Worm (Caenorhabditis elegans) whole organism, L4 larva: ENCODE measurements around the gene coa-1.

ENCODE experiments used
- F37D6.2 ChIP-seq: sonication (generic microtip); optimal IDR thresholded peaks from 2 replicates; lab custom pipeline; 2016; ENCODE audit warnings: mild to moderate bottlenecking, missing genetic modification characterization, missing compliant biosample characterization
- F44E2.7 ChIP-seq: fragments of 200-800 bp; sonication (Bioruptor generic); IDR thresholded peaks from 2 replicates; pipeline ENCODE4 v2.1.2; 2022; ENCODE audit warnings: missing genetic modification characterization, missing compliant biosample characterization
- Y105C5A.15 ChIP-seq: fragments of 200-800 bp; sonication (Bioruptor generic); IDR thresholded peaks from 2 replicates; pipeline ENCODE4 v1.3.6; 2022; ENCODE audit warnings: missing genetic modification characterization, missing compliant biosample characterization
- Y75B8A.6 ChIP-seq: fragments of 200-800 bp; sonication (Bioruptor generic); IDR thresholded peaks from 2 replicates; pipeline ENCODE4 v1.3.6; 2022; ENCODE audit warnings: missing genetic modification reagents, missing genetic modification characterization, missing compliant biosample characterization
- ZK337.2 ChIP-seq: fragments of 200-800 bp; sonication (Bioruptor generic); IDR thresholded peaks from 2 replicates; pipeline ENCODE4 v1.3.6; 2022; ENCODE audit warnings: missing genetic modification reagents, missing genetic modification characterization, missing compliant biosample characterization
- ZK546.5 ChIP-seq, 2 experiments: sonication (generic microtip); optimal IDR thresholded peaks; 2 replicates each; lab custom pipeline; 2017; ENCODE audit warnings: missing biosample characterization in 2 of 2, missing genetic modification characterization in 2 of 2
- aha-1 ChIP-seq: fragments of 150-350 bp; peaks from one replicate; lab custom pipeline; 2014; ENCODE audit warnings: missing biosample characterization, missing genetic modification characterization
- ama-1 ChIP-seq: fragments of 150-350 bp; optimal IDR thresholded peaks from 2 replicates; lab custom pipeline; 2014; ENCODE audit warnings: inconsistent platforms, mixed read lengths
- attf-4 ChIP-seq: sonication (generic microtip); optimal IDR thresholded peaks from 3 replicates; lab custom pipeline; 2017; ENCODE audit warnings: missing biosample characterization, missing genetic modification characterization
- ceh-28 ChIP-seq: fragments of 150-350 bp; optimal IDR thresholded peaks from 2 replicates; lab custom pipeline; 2014; ENCODE audit warnings: missing biosample characterization, missing genetic modification reagents, missing genetic modification characterization
- ceh-32 ChIP-seq: sonication (generic microtip); optimal IDR thresholded peaks from 2 replicates; lab custom pipeline; 2016; ENCODE audit warnings: mild to moderate bottlenecking, missing genetic modification characterization, missing compliant biosample characterization; ENCODE audit not compliant: poor library complexity
- ctbp-1 ChIP-seq: fragments of 200-800 bp; sonication (Bioruptor generic); IDR thresholded peaks from 2 replicates; pipeline ENCODE4 v1.3.6; 2022; ENCODE audit warnings: missing genetic modification reagents, missing genetic modification characterization, missing compliant biosample characterization
- dmd-6 ChIP-seq: fragments of 200-800 bp; sonication (Bioruptor generic); IDR thresholded peaks from 2 replicates; pipeline ENCODE4 v1.3.6; 2022; ENCODE audit warnings: missing genetic modification reagents, missing genetic modification characterization, missing compliant biosample characterization
- dmd-9 ChIP-seq: fragments of 200-800 bp; sonication (Bioruptor generic); IDR thresholded peaks from 2 replicates; pipeline ENCODE4 v1.3.6; 2022; ENCODE audit warnings: missing genetic modification reagents, missing genetic modification characterization, missing compliant biosample characterization
- duxl-1 ChIP-seq: sonication (generic microtip); optimal IDR thresholded peaks from 2 replicates; lab custom pipeline; 2016; ENCODE audit warnings: mild to moderate bottlenecking, missing genetic modification characterization, moderate library complexity, missing compliant biosample characterization; ENCODE audit not compliant: poor library complexity
- dve-1 ChIP-seq: sonication (generic microtip); optimal IDR thresholded peaks from 2 replicates; lab custom pipeline; 2017; ENCODE audit warnings: antibody characterized with exemption, mild to moderate bottlenecking, missing genetic modification characterization, missing compliant biosample characterization; ENCODE audit not compliant: insufficient read depth
- egl-43 ChIP-seq: fragments of 200-800 bp; sonication (Bioruptor generic); IDR thresholded peaks from 2 replicates; pipeline ENCODE4 v1.3.6; 2022; ENCODE audit warnings: missing genetic modification reagents, missing genetic modification characterization, missing compliant biosample characterization
- hlh-11 ChIP-seq: fragments of 200-800 bp; sonication (Bioruptor generic); optimal IDR thresholded peaks from 2 replicates; lab custom pipeline; 2018; ENCODE audit warnings: mild to moderate bottlenecking, missing genetic modification characterization, missing compliant biosample characterization
- hlh-30 ChIP-seq: sonication (generic microtip); optimal IDR thresholded peaks from 2 replicates; lab custom pipeline; 2017; ENCODE audit warnings: antibody characterized with exemption, mild to moderate bottlenecking, missing genetic modification characterization, missing compliant biosample characterization; ENCODE audit not compliant: insufficient read depth
- lin-29 ChIP-seq: fragments of 200-800 bp; sonication (Bioruptor generic); IDR thresholded peaks from 2 replicates; pipeline ENCODE4 v1.3.6; 2022; ENCODE audit warnings: missing genetic modification reagents, missing genetic modification characterization, missing compliant biosample characterization
- lin-38 ChIP-seq: fragments of 200-800 bp; sonication (Bioruptor generic); IDR thresholded peaks from 2 replicates; pipeline ENCODE4 v1.3.6; 2022; ENCODE audit warnings: missing genetic modification reagents, missing genetic modification characterization, missing compliant biosample characterization
- mdl-1 ChIP-seq, 2 experiments: fragments of 150-350 bp in 1 of 2; sonication (generic microtip) in 1 of 2; optimal IDR thresholded peaks; 2 replicates each; lab custom pipeline; 2014 to 2017; ENCODE audit warnings: missing biosample characterization in 2 of 2, missing genetic modification characterization in 2 of 2
- nhr-10 ChIP-seq: fragments of 150-350 bp; optimal IDR thresholded peaks from 2 replicates; lab custom pipeline; 2014; ENCODE audit warnings: missing biosample characterization, missing genetic modification characterization
- nhr-11 ChIP-seq: fragments of 150-350 bp; optimal IDR thresholded peaks from 2 replicates; lab custom pipeline; 2014; ENCODE audit warnings: missing biosample characterization, missing genetic modification characterization
- nhr-48 ChIP-seq: sonication (generic microtip); optimal IDR thresholded peaks from 2 replicates; lab custom pipeline; 2016; ENCODE audit warnings: mild to moderate bottlenecking, missing genetic modification characterization, missing compliant biosample characterization
- nhr-6 ChIP-seq: fragments of 150-350 bp; optimal IDR thresholded peaks from 2 replicates; lab custom pipeline; 2014; ENCODE audit warnings: missing biosample characterization, missing genetic modification characterization
- nhr-77 ChIP-seq: fragments of 150-350 bp; optimal IDR thresholded peaks from 2 replicates; lab custom pipeline; 2014; ENCODE audit warnings: missing biosample characterization, missing genetic modification characterization
- rbr-2 ChIP-seq: sonication (generic microtip); optimal IDR thresholded peaks from 2 replicates; lab custom pipeline; 2016; ENCODE audit warnings: missing genotype, missing genetic modification characterization, missing compliant biosample characterization
- sdz-12 ChIP-seq: fragments of 200-800 bp; sonication (Bioruptor generic); optimal IDR thresholded peaks from 2 replicates; lab custom pipeline; 2018; ENCODE audit warnings: mild to moderate bottlenecking, missing genetic modification characterization, missing compliant biosample characterization
- tra-1 ChIP-seq: fragments of 200-800 bp; sonication (Bioruptor generic); IDR thresholded peaks from 2 replicates; pipeline ENCODE4 v1.3.6; 2022; ENCODE audit warnings: missing genetic modification reagents, missing genetic modification characterization, missing compliant biosample characterization
- unc-39 ChIP-seq: sonication (generic microtip); optimal IDR thresholded peaks from 2 replicates; lab custom pipeline; 2017; ENCODE audit warnings: missing biosample characterization, missing genetic modification characterization
- unc-62 ChIP-seq, 3 experiments: fragments of 150-350 bp in 1 of 3; sonication (generic microtip); optimal IDR thresholded peaks in 2 of 3; peaks in 1 of 3; 1 replicate in 1 of 3; 2 replicates in 2 of 3; lab custom pipeline; 2014 to 2017; ENCODE audit warnings: missing biosample characterization in 3 of 3, missing genetic modification characterization in 3 of 3, missing genetic modification reagents in 3 of 3, missing genotype in 1 of 3
- vab-7 ChIP-seq: fragments of 200-800 bp; sonication (Bioruptor generic); IDR thresholded peaks from 2 replicates; pipeline ENCODE4 v1.3.6; 2022; ENCODE audit warnings: missing genetic modification reagents, missing genetic modification characterization, missing compliant biosample characterization
- zip-11 ChIP-seq: fragments of 200-800 bp; sonication (Bioruptor generic); IDR thresholded peaks from 2 replicates; pipeline ENCODE4 v1.3.6; 2022; ENCODE audit warnings: missing genetic modification characterization, missing compliant biosample characterization

coa-1 gene

DNA sequence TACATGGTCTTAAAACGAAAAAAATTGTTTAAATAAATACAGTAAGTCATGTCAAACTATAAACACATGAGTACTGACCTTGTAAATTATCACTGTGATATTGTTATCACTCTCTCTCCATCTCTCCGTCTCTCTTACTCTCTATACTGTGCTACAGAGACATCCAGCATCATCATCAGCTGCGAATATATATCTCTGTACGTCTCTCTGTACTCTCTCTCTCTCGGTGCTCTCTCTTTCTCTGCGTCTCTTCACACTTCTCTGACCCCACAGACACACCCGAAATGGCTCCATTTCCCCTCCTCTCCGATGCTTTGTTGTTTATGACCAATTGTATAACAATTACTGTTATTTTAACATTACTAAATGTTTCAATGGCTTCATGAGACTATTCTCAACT lies 5.5 kb downstream of the coa-1 start (continued):
- TF ChIP-seq mdl-1 (tag; optimal IDR thresholded peaks at IDR 0.05; lab: Kevin White, UChicago) (peak in 1 of 2 experiments; percentile 50), rbr-2 (peak; percentile 11), unc-62 (GFP tag; optimal IDR thresholded peaks at IDR 0.05 in 1 of 2; lab: Kevin White, UChicago) (peak in 1 of 2 experiments; percentile 60), unc-62 (tag; optimal IDR thresholded peaks at IDR 0.05; lab: Kevin White, UChicago) (no peak), dve-1 (tag; lab: Kevin White, UChicago) (peak; percentile 91), dmd-6 (GFP tag; lab: Robert Waterston, UW) (peak; percentile 84), hlh-30 (peak; percentile 62), nhr-48 (peak; percentile 70)

DNA sequence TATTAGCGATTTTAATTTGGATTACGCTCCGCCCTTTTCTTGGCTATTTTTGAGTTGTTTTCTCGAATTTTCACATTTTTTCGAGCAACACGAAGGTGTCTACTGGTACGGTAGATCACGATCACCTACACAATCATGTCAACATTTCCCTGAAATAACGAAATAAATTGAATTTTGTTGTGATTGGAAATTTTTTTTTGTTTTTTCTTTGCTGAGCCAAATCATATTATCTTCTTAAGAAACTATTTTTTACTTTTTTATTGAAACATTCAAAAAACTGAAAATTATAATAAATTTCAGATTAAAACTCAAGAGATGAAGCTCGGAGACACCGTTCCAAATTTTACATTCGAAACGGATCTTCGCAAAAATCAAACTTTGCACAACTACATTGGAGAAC lies 13.2 kb downstream of the coa-1 start, which contains the start of gene prdx-6:
Gene prdx-6 (plus strand): TSS at position 301 of the 400 bp plus-strand sequence.
- TF ChIP-seq unc-39 (tag; lab: Kevin White, UChicago) (no peak), zip-11 (GFP tag; lab: Robert Waterston, UW) (no peak), hlh-11 (tag; lab: Kevin White, UChicago) (no peak), nhr-10 (tag; lab: Kevin White, UChicago) (no peak), aha-1 (tag; lab: Kevin White, UChicago) (no peak), nhr-11 (tag; lab: Kevin White, UChicago) (no peak), sdz-12 (GFP tag; lab: Kevin White, UChicago) (no peak), F37D6.2 (tag; lab: Kevin White, UChicago) (no peak), ama-1 (lab: Kevin White, UChicago) (no peak), vab-7 (GFP tag; lab: Robert Waterston, UW) (no peak), tra-1 (GFP tag; lab: Robert Waterston, UW) (no peak), nhr-77 (no peak), ZK546.5 (tag; optimal IDR thresholded peaks at IDR 0.05; lab: Kevin White, UChicago) (no peak), egl-43 (GFP tag; lab: Robert Waterston, UW) (no peak)

DNA sequence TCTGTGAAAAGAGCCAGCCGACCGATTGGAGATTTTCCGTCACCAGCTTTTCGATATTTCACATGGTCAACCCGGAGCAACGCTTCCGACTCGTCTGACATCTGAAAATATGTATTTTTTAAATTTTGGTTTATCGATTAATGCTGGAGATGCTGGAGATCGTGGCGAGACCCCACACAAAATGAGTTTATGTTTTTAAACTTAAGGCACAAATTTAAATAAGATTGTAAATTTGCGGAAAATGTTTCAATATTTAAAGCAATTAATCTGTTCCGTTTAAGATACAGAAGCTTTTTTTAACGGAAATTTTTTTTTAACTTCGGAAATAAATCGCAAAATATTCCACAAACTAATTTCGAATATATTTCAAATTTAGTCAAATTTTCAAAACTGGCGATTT lies 26.6 kb downstream of the coa-1 start, which contains the start of gene gtf-2H1:
Gene gtf-2H1 (minus strand): TSS at position 101 of the 400 bp plus-strand sequence.
- TF ChIP-seq ZK337.2 = no peak
- TF ChIP-seq ZK546.5 (tag; optimal IDR thresholded peaks at IDR 0.05; lab: Kevin White, UChicago) = no peak
- no peak for TF ChIP-seq Y105C5A.15
- no peak for TF ChIP-seq lin-29
- TF ChIP-seq, all 104 proteins: peak for 0

DNA sequence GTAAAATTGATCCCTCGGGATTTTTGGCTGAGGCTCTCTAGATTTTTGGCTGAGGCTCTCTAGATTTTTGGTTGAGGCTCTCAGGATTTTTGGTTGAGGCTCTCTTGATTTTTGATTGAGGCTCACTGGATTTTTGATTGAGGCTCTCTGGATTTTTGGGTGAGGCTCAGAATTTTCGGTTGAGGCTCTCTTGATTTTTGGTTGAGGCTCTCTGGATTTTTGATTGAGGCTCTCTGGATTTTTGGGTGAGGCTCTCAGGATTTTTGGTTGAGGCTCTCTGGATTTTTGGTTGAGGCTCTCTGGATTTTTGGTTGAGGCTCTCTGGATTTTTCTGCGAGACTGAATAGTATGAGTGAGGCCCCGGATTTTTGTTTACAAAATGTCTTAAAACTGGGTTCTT lies 31.0 kb downstream of the coa-1 start:
- no peak for TF ChIP-seq duxl-1 (tag; lab: Kevin White, UChicago)
- TF ChIP-seq F44E2.7 (GFP tag; lab: Robert Waterston, UW) = no peak
- TF ChIP-seq zip-11 (GFP tag; lab: Robert Waterston, UW) = no peak
- TF ChIP-seq Y75B8A.6 (GFP tag; lab: Robert Waterston, UW) = no peak
- TF ChIP-seq ceh-28 = no peak
- no peak for TF ChIP-seq attf-4
- TF ChIP-seq dmd-9 (GFP tag; lab: Robert Waterston, UW) = no peak
- TF ChIP-seq ceh-32 (tag; lab: Kevin White, UChicago) = no peak
- no peak for TF ChIP-seq nhr-10 (tag; lab: Kevin White, UChicago)
- no peak for TF ChIP-seq ctbp-1 (GFP tag; lab: Robert Waterston, UW)
- TF ChIP-seq hlh-30 = no peak

DNA sequence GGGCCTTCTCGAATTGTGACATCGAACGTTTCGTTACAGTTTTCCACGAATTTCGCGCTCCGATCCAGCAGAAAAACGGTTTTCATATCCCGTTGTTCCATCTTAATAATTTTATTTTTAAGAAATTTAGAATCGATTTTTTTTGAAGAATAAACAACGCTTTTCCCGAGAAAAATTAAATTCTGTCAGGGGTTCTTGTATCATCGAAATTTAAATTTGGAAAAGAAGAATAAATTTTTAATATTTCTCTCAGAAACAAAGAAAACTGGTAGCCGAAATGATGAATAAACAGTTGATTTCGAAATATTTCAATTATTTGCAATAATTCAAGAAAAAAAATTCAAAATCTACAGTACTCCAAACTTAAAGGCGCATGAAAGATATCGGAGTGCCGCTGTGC lies 32.3 kb downstream of the coa-1 start, which contains the start of gene ints-13:
Gene ints-13 (minus strand): TSS at position 101 of the 400 bp plus-strand sequence.
- TF ChIP-seq nhr-6 (tag; lab: Kevin White, UChicago) (no peak), lin-38 (GFP tag; lab: Robert Waterston, UW) (peak; percentile 11; the same call in 1 of the 2 replicates)
